Worm (Caenorhabditis elegans): ENCODE measurements around the gene Y43F8A.1.

Y43F8A.1 gene

DNA sequence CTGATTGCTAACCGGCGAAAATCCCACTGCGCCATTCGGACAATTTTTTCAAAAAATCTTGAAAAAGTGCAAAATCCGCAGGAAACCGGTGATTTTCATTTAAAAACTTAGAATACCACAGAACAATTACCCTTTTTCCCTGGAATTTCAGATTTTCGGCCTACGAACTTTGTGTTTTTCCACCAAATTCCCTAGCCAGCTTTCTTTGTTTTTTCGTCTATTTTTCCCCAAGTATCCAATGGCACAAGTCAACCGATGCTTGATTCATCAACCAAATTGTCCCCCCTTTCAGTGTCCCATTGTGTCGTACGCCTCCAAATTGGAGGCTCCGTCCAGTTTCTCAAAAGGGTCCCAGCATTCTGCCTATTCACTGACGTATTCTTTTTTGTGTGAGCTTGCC lies at the start of gene Y43F8A.1:
Gene Y43F8A.1, plus strand, starts transcription at position 301 of the 400 bp plus-strand sequence.
- TF ChIP-seq snu-23 (GFP tag; optimal IDR thresholded peaks at IDR 0.05), result no peak
- TF ChIP-seq pag-3 (tag; optimal IDR thresholded peaks at IDR 0.05; ENCODE audit: borderline replicate concordance, insufficient read depth), result no peak
- TF ChIP-seq lir-3 (tag; optimal IDR thresholded peaks at IDR 0.05; ENCODE audit: poor library complexity), result no peak
- no peak for TF ChIP-seq zag-1 (tag; optimal IDR thresholded peaks at IDR 0.05)
- no peak for TF ChIP-seq snpc-4 (tag; optimal IDR thresholded peaks at IDR 0.05)
- TF ChIP-seq mdl-1 (tag; optimal IDR thresholded peaks at IDR 0.05), result no peak
- no peak for TF ChIP-seq isw-1 (GFP tag; IDR thresholded peaks at IDR 0.05)
- no peak for TF ChIP-seq sup-37 (GFP tag; optimal IDR thresholded peaks at IDR 0.05)
- no peak for TF ChIP-seq tlp-1 (tag; optimal IDR thresholded peaks at IDR 0.05)
- no peak for TF ChIP-seq ets-5 (GFP tag; IDR thresholded peaks at IDR 0.05)
- no peak for TF ChIP-seq nhr-20 (tag; optimal IDR thresholded peaks at IDR 0.05)

DNA sequence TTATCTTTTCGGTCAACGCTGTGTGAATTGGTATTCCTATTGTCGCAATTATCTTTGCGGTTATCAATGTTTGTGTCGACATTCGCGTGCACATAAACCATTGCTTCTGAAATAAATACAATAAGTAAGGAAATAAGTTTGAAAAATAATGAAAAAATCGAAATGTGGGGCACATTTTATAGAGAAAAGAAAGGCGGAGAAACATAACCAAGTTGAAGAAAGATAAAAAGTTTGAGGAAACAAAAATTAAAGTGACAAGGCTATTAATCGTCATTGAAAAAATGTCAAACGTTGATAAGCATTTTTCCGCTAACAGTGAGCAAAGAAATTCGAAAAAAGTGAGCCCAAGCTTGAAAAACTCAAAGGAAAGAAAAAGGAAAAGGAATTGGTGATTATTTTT lies 47.9 kb upstream of the Y43F8A.1 start, which contains the start of gene C43D7.4:
Gene C43D7.4, minus strand, starts transcription at position 101 of the 400 bp plus-strand sequence.
- TF ChIP-seq blmp-1 (tag; optimal IDR thresholded peaks at IDR 0.05), result no peak
- TF ChIP-seq sptf-1 (tag; optimal IDR thresholded peaks at IDR 0.05), result no peak
- no peak for TF ChIP-seq fos-1 (tag; optimal IDR thresholded peaks at IDR 0.05)

DNA sequence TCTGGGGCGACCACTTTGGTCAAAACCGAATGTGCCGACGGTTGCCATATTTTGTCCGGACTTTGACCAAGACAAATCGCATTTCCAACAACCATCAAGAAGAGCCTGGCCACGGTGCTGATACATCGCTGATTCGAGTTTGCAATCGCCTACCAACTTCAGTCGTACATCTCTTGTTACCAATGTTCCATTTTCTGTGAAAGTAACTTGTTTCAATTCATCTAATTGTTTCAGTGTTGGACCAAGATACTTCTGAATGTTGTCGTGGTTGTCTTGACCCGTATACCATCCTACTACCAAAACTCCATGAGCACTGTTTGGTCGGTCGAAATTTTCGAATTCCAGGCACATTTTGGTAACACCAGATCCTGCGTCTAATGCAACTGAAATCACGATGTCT lies 44.9 kb upstream of the Y43F8A.1 start:
- TF ChIP-seq sptf-1 (tag; optimal IDR thresholded peaks at IDR 0.05) (no peak), nhr-20 (tag; optimal IDR thresholded peaks at IDR 0.05) (no peak), unc-130 (tag; optimal IDR thresholded peaks at IDR 0.05) (no peak), fos-1 (tag; optimal IDR thresholded peaks at IDR 0.05) (no peak), irx-1 (tag; optimal IDR thresholded peaks at IDR 0.05) (no peak), jun-1 (tag; optimal IDR thresholded peaks at IDR 0.05) (no peak), efl-1 (optimal IDR thresholded peaks at IDR 0.05) (no peak), efl-1 (GFP tag; optimal IDR thresholded peaks at IDR 0.05 in 1 of 2) (peak in 1 of 2 experiments; percentile 75)

DNA sequence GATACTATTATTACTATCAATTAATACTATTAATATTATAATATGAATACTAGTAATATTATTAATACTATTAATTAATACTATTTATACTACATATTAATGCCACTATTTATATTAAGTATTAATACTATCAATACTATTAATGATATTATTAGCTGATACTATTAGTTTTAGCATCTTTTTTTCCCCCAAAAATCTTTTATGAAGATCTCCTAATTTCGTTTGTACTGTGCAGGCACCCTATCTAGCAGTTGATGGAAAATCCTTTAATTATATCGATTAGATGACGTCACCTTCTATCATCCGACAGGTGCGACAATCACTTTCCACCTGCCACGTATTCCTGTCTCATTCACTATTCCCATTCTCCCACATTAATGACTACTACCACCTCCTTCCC lies 41.0 kb upstream of the Y43F8A.1 start, which contains the start of gene fbxb-65:
Gene fbxb-65, plus strand, starts transcription at position 301 of the 400 bp plus-strand sequence.
- TF ChIP-seq efl-1 (optimal IDR thresholded peaks at IDR 0.05) (no peak), efl-1 (GFP tag; optimal IDR thresholded peaks at IDR 0.05 in 1 of 2) (no peak), hlh-4 (tag; optimal IDR thresholded peaks at IDR 0.05) (peak; percentile 61)

DNA sequence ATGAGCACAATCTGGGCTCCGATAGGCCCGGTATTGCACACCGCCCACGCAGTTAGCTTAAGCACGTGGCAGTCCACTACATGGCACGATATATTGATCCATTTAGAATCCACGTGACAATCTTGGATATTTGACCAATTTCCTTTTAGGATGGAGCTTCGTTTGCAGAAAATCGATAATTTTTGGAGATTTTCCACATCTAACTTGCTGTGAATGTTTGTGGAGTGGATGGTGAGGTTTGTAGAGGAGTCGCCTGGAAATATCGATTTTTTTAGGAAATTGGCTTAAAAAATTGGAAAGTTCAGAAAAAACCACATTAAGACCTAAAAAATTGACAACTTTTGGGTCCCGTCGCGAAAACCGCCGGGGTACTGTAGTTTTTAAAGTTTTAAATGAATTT lies 33.0 kb upstream of the Y43F8A.1 start:
- no peak for TF ChIP-seq ceh-82 (tag; optimal IDR thresholded peaks at IDR 0.05)
- no peak for TF ChIP-seq lsy-2 (tag; optimal IDR thresholded peaks at IDR 0.05)
- no peak for TF ChIP-seq ceh-88 (GFP tag; IDR thresholded peaks at IDR 0.05)
- TF ChIP-seq pag-3 (tag; optimal IDR thresholded peaks at IDR 0.05; ENCODE audit: borderline replicate concordance, insufficient read depth), result no peak
- TF ChIP-seq ceh-90 (tag; optimal IDR thresholded peaks at IDR 0.05), result no peak
- no peak for TF ChIP-seq ets-5 (GFP tag; IDR thresholded peaks at IDR 0.05)
- no peak for TF ChIP-seq tlp-1 (tag; optimal IDR thresholded peaks at IDR 0.05)
- TF ChIP-seq pax-3 (tag; optimal IDR thresholded peaks at IDR 0.05), result no peak

DNA sequence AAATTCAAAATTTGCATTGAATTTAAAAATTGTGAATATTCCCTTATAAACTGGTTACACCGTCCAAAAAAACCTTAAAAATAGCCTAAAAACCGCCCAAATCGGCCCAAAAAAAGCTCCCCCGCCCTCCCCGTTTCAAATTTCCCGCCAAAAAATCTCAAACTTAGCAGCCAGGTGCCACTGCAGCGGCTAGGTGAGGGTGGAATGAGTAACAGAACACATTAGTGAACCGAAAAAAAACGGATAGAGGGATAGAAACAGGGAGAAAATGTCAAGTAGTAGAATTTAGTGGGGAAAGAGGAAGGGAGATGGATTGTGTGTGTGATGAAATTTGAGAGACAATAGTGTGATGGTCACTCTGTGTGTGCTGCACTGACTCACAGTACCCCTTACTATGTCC lies 18.3 kb upstream of the Y43F8A.1 start:
- TF ChIP-seq tlp-1 (tag; optimal IDR thresholded peaks at IDR 0.05) (no peak), fkh-10 (GFP tag; optimal IDR thresholded peaks at IDR 0.05) (no peak), pag-3 (tag; optimal IDR thresholded peaks at IDR 0.05; ENCODE audit: borderline replicate concordance, insufficient read depth) (peak; percentile 61), rnt-1 (tag; optimal IDR thresholded peaks at IDR 0.05) (peak; percentile 38), blmp-1 (tag; optimal IDR thresholded peaks at IDR 0.05) (no peak), lin-14 (GFP tag; optimal IDR thresholded peaks at IDR 0.05) (peak; percentile 79), efl-3 (GFP tag; optimal IDR thresholded peaks at IDR 0.05) (no peak), mep-1 (tag; optimal IDR thresholded peaks at IDR 0.05) (peak; percentile 29), dpl-1 (GFP tag; optimal IDR thresholded peaks at IDR 0.05) (peak in 2 of 3 experiments; percentile 41 to 53), ceh-82 (tag; optimal IDR thresholded peaks at IDR 0.05) (no peak), efl-1 (optimal IDR thresholded peaks at IDR 0.05) (peak in 1 of 2 experiments; percentile 37), efl-1 (GFP tag; optimal IDR thresholded peaks at IDR 0.05 in 1 of 2) (peak; percentile 48 to 93), ceh-90 (tag; optimal IDR thresholded peaks at IDR 0.05) (no peak), mdl-1 (tag; optimal IDR thresholded peaks at IDR 0.05) (peak in 1 of 2 experiments; percentile 6)

Data from whole organism, L1 larva.